Fruit fly (Drosophila melanogaster) whole organism, embryonic: ENCODE results near the gene Alg12.
A peak's percentile ranks its signal among the peaks of the same experiment; 100 is the strongest.

Source experiments
- Bgb ChIP-seq: fragments of 200-800 bp; sonication (Bioruptor generic); IDR thresholded peaks from 2 replicates; pipeline ENCODE4 v1.3.6; 2022; ENCODE audit warnings: missing biosample characterization, missing genetic modification characterization; ENCODE audit not compliant: partially characterized antibody
- C15 ChIP-seq: fragments of 200-800 bp; sonication (Bioruptor generic); IDR thresholded peaks from 3 replicates; pipeline ENCODE4 v1.3.6; 2022; ENCODE audit warnings: missing biosample characterization, missing genetic modification characterization
- CG11085 ChIP-seq: fragments of 200-800 bp; sonication (Bioruptor generic); IDR thresholded peaks from 2 replicates; pipeline ENCODE4 v1.3.6; 2022; ENCODE audit warnings: missing biosample characterization, missing genetic modification characterization
- CG12744 ChIP-seq: fragments of 200-800 bp; sonication (Bioruptor generic); optimal IDR thresholded peaks from 2 replicates; lab custom pipeline; 2016; ENCODE audit warnings: missing biosample characterization, missing genetic modification characterization
- CG12769 ChIP-seq: fragments of 200-800 bp; sonication (Bioruptor generic); optimal IDR thresholded peaks from 2 replicates; lab custom pipeline; 2019; ENCODE audit warnings: missing biosample characterization, mild to moderate bottlenecking, missing genetic modification characterization, moderate library complexity
- CG13296 ChIP-seq: fragments of 200-800 bp; sonication (Bioruptor generic); optimal IDR thresholded peaks from 3 replicates; lab custom pipeline; 2018; ENCODE audit warnings: missing biosample characterization, mild to moderate bottlenecking, missing genetic modification characterization
- CG13775 ChIP-seq: fragments of 200-800 bp; sonication (Bioruptor generic); optimal IDR thresholded peaks from 3 replicates; lab custom pipeline; 2017; ENCODE audit warnings: missing biosample characterization, mild to moderate bottlenecking, missing genetic modification characterization
- CG14050 ChIP-seq: fragments of 200-800 bp; sonication (Bioruptor generic); IDR thresholded peaks from 3 replicates; pipeline ENCODE4 v1.3.6; 2022; ENCODE audit warnings: missing biosample characterization, missing genetic modification characterization
- CG15269 ChIP-seq: fragments of 200-800 bp; sonication (Bioruptor generic); optimal IDR thresholded peaks from 2 replicates; lab custom pipeline; 2018; ENCODE audit warnings: missing biosample characterization, mild to moderate bottlenecking, missing genetic modification characterization, moderate library complexity
- CG15601 ChIP-seq: fragments of 200-800 bp; sonication (Bioruptor generic); optimal IDR thresholded peaks from 3 replicates; lab custom pipeline; 2019; ENCODE audit warnings: missing biosample characterization, mild to moderate bottlenecking, missing genetic modification characterization, moderate library complexity
- CG17359 ChIP-seq: fragments of 200-800 bp; sonication (Bioruptor generic); optimal IDR thresholded peaks from 3 replicates; lab custom pipeline; 2018; ENCODE audit warnings: missing biosample characterization, mild to moderate bottlenecking, missing genetic modification characterization, moderate library complexity
- CG17361 ChIP-seq: fragments of 200-800 bp; sonication (Bioruptor generic); IDR thresholded peaks from 3 replicates; pipeline ENCODE4 v1.3.6; 2022; ENCODE audit warnings: missing biosample characterization, missing genetic modification characterization
- CG18599 ChIP-seq: fragments of 200-800 bp; sonication (Bioruptor generic); optimal IDR thresholded peaks from 3 replicates; lab custom pipeline; 2017; ENCODE audit warnings: missing biosample characterization, missing genetic modification characterization, mild to moderate bottlenecking, moderate library complexity, missing genetic modification reagents
- CG30403 ChIP-seq: fragments of 200-800 bp; sonication (Bioruptor generic); optimal IDR thresholded peaks from 3 replicates; lab custom pipeline; 2016; ENCODE audit warnings: missing biosample characterization, missing genetic modification characterization
- CG3407 ChIP-seq: fragments of 200-800 bp; sonication (Bioruptor generic); optimal IDR thresholded peaks from 2 replicates; lab custom pipeline; 2018; ENCODE audit warnings: missing biosample characterization, mild to moderate bottlenecking, missing genetic modification characterization
- CG3838 ChIP-seq: fragments of 200-800 bp; sonication (Bioruptor generic); optimal IDR thresholded peaks from 3 replicates; lab custom pipeline; 2016; ENCODE audit warnings: missing biosample characterization, missing genetic modification characterization
- CG6254 ChIP-seq: fragments of 200-800 bp; sonication (Bioruptor generic); optimal IDR thresholded peaks from 3 replicates; lab custom pipeline; 2017; ENCODE audit warnings: mild to moderate bottlenecking, missing biosample characterization, missing genetic modification reagents, missing genetic modification characterization
- CG6654 ChIP-seq: fragments of 200-800 bp; sonication (Bioruptor generic); optimal IDR thresholded peaks from 2 replicates; lab custom pipeline; 2017; ENCODE audit warnings: missing biosample characterization, mild to moderate bottlenecking, missing genetic modification characterization
- CG7271 ChIP-seq: fragments of 200-800 bp; sonication (Bioruptor generic); optimal IDR thresholded peaks from 2 replicates; lab custom pipeline; 2018; ENCODE audit warnings: missing biosample characterization, mild to moderate bottlenecking, missing genetic modification characterization, moderate library complexity
- CG7786 ChIP-seq: fragments of 200-800 bp; sonication (Bioruptor generic); optimal IDR thresholded peaks from 2 replicates; lab custom pipeline; 2016; ENCODE audit warnings: missing biosample characterization, missing genetic modification characterization
- CG8388 ChIP-seq: fragments of 200-800 bp; sonication (Bioruptor generic); optimal IDR thresholded peaks from 2 replicates; lab custom pipeline; 2019; ENCODE audit warnings: missing biosample characterization, mild to moderate bottlenecking, missing genetic modification characterization, moderate library complexity
- CG9797 ChIP-seq: fragments of 200-800 bp; sonication (Bioruptor generic); optimal IDR thresholded peaks from 3 replicates; lab custom pipeline; 2018; ENCODE audit warnings: missing biosample characterization, mild to moderate bottlenecking, missing genetic modification characterization
- CTCF ChIP-seq: fragments of 200-800 bp; sonication (Bioruptor generic); optimal IDR thresholded peaks from 2 replicates; lab custom pipeline; 2017; ENCODE audit warnings: missing biosample characterization, mild to moderate bottlenecking, missing genetic modification characterization, moderate library complexity
- Dll ChIP-seq: fragments of 200-800 bp; sonication (Bioruptor generic); IDR thresholded peaks from 4 replicates; pipeline ENCODE4 v1.3.6; 2022; ENCODE audit warnings: missing biosample characterization, missing genetic modification characterization; ENCODE audit not compliant: partially characterized antibody
- Drgx ChIP-seq: fragments of 200-800 bp; sonication (Bioruptor generic); IDR thresholded peaks from 2 replicates; pipeline ENCODE4 v1.3.6; 2022; ENCODE audit warnings: missing biosample characterization, missing genetic modification characterization
- HLH4C ChIP-seq: fragments of 200-800 bp; sonication (Bioruptor generic); IDR thresholded peaks from 3 replicates; pipeline ENCODE4 v1.3.6; 2022; ENCODE audit warnings: missing biosample characterization, missing genetic modification characterization; ENCODE audit not compliant: partially characterized antibody
- Hmx ChIP-seq: fragments of 200-800 bp; sonication (Bioruptor generic); optimal IDR thresholded peaks from 2 replicates; lab custom pipeline; 2016; ENCODE audit warnings: missing biosample characterization, missing genetic modification characterization
- Hr51 ChIP-seq, 2 experiments: fragments of 200-800 bp; sonication (Bioruptor generic); optimal IDR thresholded peaks; 2 replicates in 1 of 2; 3 replicates in 1 of 2; lab custom pipeline; 2016 to 2018; ENCODE audit warnings: missing biosample characterization in 2 of 2, missing genetic modification characterization in 2 of 2, mild to moderate bottlenecking in 1 of 2, moderate library complexity in 1 of 2
- Jarid2 ChIP-seq: fragments of 200-800 bp; sonication (Bioruptor generic); optimal IDR thresholded peaks from 3 replicates; lab custom pipeline; 2017; ENCODE audit warnings: mild to moderate bottlenecking, missing biosample characterization, missing genetic modification reagents, missing genetic modification characterization
- MESR4 ChIP-seq: fragments of 200-800 bp; sonication (Bioruptor generic); optimal IDR thresholded peaks from 2 replicates; lab custom pipeline; 2018; ENCODE audit warnings: missing biosample characterization, mild to moderate bottlenecking, missing genetic modification characterization, moderate library complexity
- Max ChIP-seq: fragments of 200-800 bp; sonication (Bioruptor generic); optimal IDR thresholded peaks from 2 replicates; lab custom pipeline; 2016; ENCODE audit warnings: missing biosample characterization, mild to moderate bottlenecking, missing genetic modification characterization
- Rfx ChIP-seq: fragments of 200-800 bp; sonication (Bioruptor generic); IDR thresholded peaks from 2 replicates; pipeline ENCODE4 v1.3.6; 2022; ENCODE audit warnings: missing biosample characterization, missing genetic modification characterization
- Six4 ChIP-seq: fragments of 200-800 bp; sonication (Bioruptor generic); optimal IDR thresholded peaks from 2 replicates; lab custom pipeline; 2016; ENCODE audit warnings: missing biosample characterization, missing genetic modification characterization
- Trl ChIP-seq, 3 experiments: fragments of >200 bp in 2 of 3; fragments of 200-800 bp in 1 of 3; sonication (Bioruptor generic) in 1 of 3; optimal IDR thresholded peaks; 2 replicates in 1 of 3; 3 replicates in 2 of 3; lab custom pipeline; 2016 to 2017; ENCODE audit warnings: missing biosample characterization in 1 of 3, missing genetic modification characterization in 1 of 3
- ato ChIP-seq: fragments of 200-800 bp; sonication (Bioruptor generic); IDR thresholded peaks from 2 replicates; pipeline ENCODE4 v1.3.6; 2022; ENCODE audit warnings: missing biosample characterization, missing genetic modification characterization; ENCODE audit not compliant: partially characterized antibody
- bowl ChIP-seq: fragments of 200-800 bp; sonication (Bioruptor generic); IDR thresholded peaks from 2 replicates; pipeline ENCODE4 v1.3.6; 2022; ENCODE audit warnings: missing biosample characterization, missing genetic modification characterization
- croc ChIP-seq: fragments of 200-800 bp; sonication (Bioruptor generic); conservative IDR thresholded peaks from 3 replicates; pipeline ENCODE4 v1.3.6; 2022; ENCODE audit warnings: missing biosample characterization, missing genetic modification characterization
- da ChIP-seq: fragments of 200-800 bp; sonication (Bioruptor generic); optimal IDR thresholded peaks from 2 replicates; lab custom pipeline; 2016; ENCODE audit warnings: missing biosample characterization, missing genetic modification characterization
- dan ChIP-seq: fragments of 200-800 bp; sonication (Bioruptor generic); IDR thresholded peaks from 2 replicates; pipeline ENCODE4 v1.3.6; 2022; ENCODE audit warnings: missing biosample characterization, missing genetic modification characterization
- dysf ChIP-seq: fragments of 200-800 bp; sonication (Bioruptor generic); IDR thresholded peaks from 3 replicates; pipeline ENCODE4 v1.3.6; 2022; ENCODE audit warnings: missing biosample characterization, missing genetic modification characterization
- emc ChIP-seq: fragments of 200-800 bp; sonication (Bioruptor generic); optimal IDR thresholded peaks from 2 replicates; lab custom pipeline; 2016; ENCODE audit warnings: missing biosample characterization, missing genetic modification characterization
- hth ChIP-seq: fragments of >200 bp; optimal IDR thresholded peaks from 2 replicates; lab custom pipeline; 2017; ENCODE audit warnings: inconsistent platforms
- insv ChIP-seq, 2 experiments: fragments of 200-800 bp; sonication (Bioruptor generic); optimal IDR thresholded peaks; 3 replicates each; lab custom pipeline; 2016 to 2018; ENCODE audit warnings: missing biosample characterization in 2 of 2, missing genetic modification characterization in 2 of 2
- kah ChIP-seq: fragments of 200-800 bp; sonication (Bioruptor generic); optimal IDR thresholded peaks from 2 replicates; lab custom pipeline; 2018; ENCODE audit warnings: missing biosample characterization, mild to moderate bottlenecking, missing genetic modification characterization
- pfk ChIP-seq: fragments of 200-800 bp; sonication (Bioruptor generic); optimal IDR thresholded peaks from 2 replicates; lab custom pipeline; 2018; ENCODE audit warnings: missing biosample characterization, mild to moderate bottlenecking, missing genetic modification characterization, moderate library complexity
- sd ChIP-seq: fragments of 200-800 bp; sonication (Bioruptor generic); optimal IDR thresholded peaks from 3 replicates; lab custom pipeline; 2018; ENCODE audit warnings: missing biosample characterization, mild to moderate bottlenecking, missing genetic modification characterization, moderate library complexity
- so ChIP-seq: fragments of 200-800 bp; sonication (Bioruptor generic); IDR thresholded peaks from 3 replicates; pipeline ENCODE4 v1.3.6; 2022; ENCODE audit warnings: missing biosample characterization, missing genetic modification characterization
- sug ChIP-seq: fragments of 200-800 bp; optimal IDR thresholded peaks from 2 replicates; lab custom pipeline; 2019; ENCODE audit warnings: missing biosample characterization, mild to moderate bottlenecking, missing genetic modification characterization, moderate library complexity
- tin ChIP-seq: fragments of 200-800 bp; sonication (Bioruptor generic); optimal IDR thresholded peaks from 3 replicates; lab custom pipeline; 2016; ENCODE audit warnings: missing biosample characterization, missing genetic modification characterization
- vvl ChIP-seq: fragments of 200-800 bp; sonication (Bioruptor generic); IDR thresholded peaks from 2 replicates; pipeline ENCODE4 v1.3.6; 2022; ENCODE audit warnings: missing biosample characterization, missing genetic modification characterization
- yki ChIP-seq: fragments of >200 bp; optimal IDR thresholded peaks from 3 replicates; lab custom pipeline; 2018

Gene Alg12

dm6 chr3R:9777941-9778360 lies 21.7 kb downstream of the Alg12 start, which contains the start of gene RpS29 (continued):
- TF ChIP-seq Hr51 (GFP tag; optimal IDR thresholded peaks at IDR 0.05; lab: Kevin White, UChicago) (peak; percentile 50 to 85), CG12744 (GFP tag; lab: Kevin White, UChicago) (peak; percentile 77), pfk (peak; percentile 77), vvl (GFP tag; lab: Robert Waterston, UW) (peak; percentile 90), CG15269 (tag; lab: Kevin White, UChicago) (peak; percentile 58), Six4 (GFP tag; lab: Kevin White, UChicago) (peak; percentile 61), CG17359 (peak; percentile 64), CTCF (peak; percentile 46), CG7271 (peak; percentile 60), Trl (optimal IDR thresholded peaks at IDR 0.05; lab: Kevin White, UChicago) (no peak), Trl (GFP tag; optimal IDR thresholded peaks at IDR 0.05; lab: Kevin White, UChicago) (peak; percentile 91), CG6254 (GFP tag; lab: Kevin White, UChicago) (no peak), C15 (0 out of 3 replicates have a peak, but pooled peaks have one; percentile 43), CG12769 (tag; lab: Kevin White, UChicago) (peak; percentile 89), Jarid2 (GFP tag; lab: Kevin White, UChicago) (peak; percentile 63), MESR4 (GFP tag; lab: Kevin White, UChicago) (peak; percentile 99), sd (tag; lab: Kevin White, UChicago) (peak; percentile 44), Dll (GFP tag; lab: Robert Waterston, UW) (peak; percentile 91), CG17361 (GFP tag; lab: Robert Waterston, UW) (peak; percentile 68), croc (GFP tag; lab: Robert Waterston, UW) (0 out of 3 replicates have a peak, but pooled peaks have one; percentile 32), CG18599 (GFP tag; lab: Kevin White, UChicago) (peak; percentile 86), HLH4C (peak; percentile 82), CG6654 (GFP tag; lab: Kevin White, UChicago) (peak; percentile 1), sug (tag; lab: Kevin White, UChicago) (peak; percentile 89), CG11085 (peak; percentile 79), insv (GFP tag; optimal IDR thresholded peaks at IDR 0.05; lab: Kevin White, UChicago) (peak in 1 of 2 experiments; percentile 73), ato (peak; percentile 88), Rfx (GFP tag; lab: Robert Waterston, UW) (peak; percentile 95), emc (peak; percentile 83), CG3407 (peak; percentile 48), da (peak; percentile 52), CG13775 (GFP tag; lab: Kevin White, UChicago) (peak; percentile 77), CG8388 (peak; percentile 52), hth (lab: Kevin White, UChicago) (no peak), kah (peak; percentile 45), yki (lab: Kevin White, UChicago) (no peak), so (GFP tag; lab: Robert Waterston, UW) (no peak), CG14050 (GFP tag; lab: Robert Waterston, UW) (peak; percentile 60), Hmx (no peak), CG15601 (tag; lab: Kevin White, UChicago) (peak; percentile 81), bowl (GFP tag; lab: Robert Waterston, UW) (no peak; the same call in 1 of the 2 replicates), Bgb (GFP tag; lab: Robert Waterston, UW) (peak; percentile 98), CG30403 (GFP tag; lab: Kevin White, UChicago) (peak; percentile 80), CG9797 (GFP tag; lab: Kevin White, UChicago) (peak; percentile 87), CG7786 (GFP tag; lab: Kevin White, UChicago) (peak; percentile 86), dysf (GFP tag; lab: Robert Waterston, UW) (peak; percentile 80), tin (peak; percentile 74), CG13296 (GFP tag; lab: Kevin White, UChicago) (peak; percentile 90), Max (GFP tag; lab: Kevin White, UChicago) (peak; percentile 76), CG3838 (GFP tag; lab: Kevin White, UChicago) (no peak), Drgx (0 out of 2 replicates have a peak, but pooled peaks have one; percentile 33), dan (no peak)
